Worm (Caenorhabditis elegans): Measurements from ENCODE around the gene gskl-1.

gskl-1 gene

ce11 chrII:10959676-10960075 lies 12.3 kb downstream of the gskl-1 start:
- TF ChIP-seq ceh-31 (tag; optimal IDR thresholded peaks at IDR 0.05) (no peak), C38D4.7 (GFP tag; optimal IDR thresholded peaks at IDR 0.05) (no peak), ztf-16 (tag; optimal IDR thresholded peaks at IDR 0.05) (no peak), tbx-2 (tag; optimal IDR thresholded peaks at IDR 0.05) (no peak), rnt-1 (tag; optimal IDR thresholded peaks at IDR 0.05) (no peak), pha-4 (tag; optimal IDR thresholded peaks at IDR 0.05) (no peak), tbx-7 (tag; optimal IDR thresholded peaks at IDR 0.05) (no peak)

ce11 chrII:10964748-10965147 lies 17.4 kb downstream of the gskl-1 start:
- TF ChIP-seq eyg-1 (tag; optimal IDR thresholded peaks at IDR 0.05) (no peak), unc-42 (tag; optimal IDR thresholded peaks at IDR 0.05) (peak; percentile 51)

ce11 chrII:10970625-10971024 lies 23.3 kb downstream of the gskl-1 start:
- TF ChIP-seq ceh-30 (tag; optimal IDR thresholded peaks at IDR 0.05) = no peak
- no peak for TF ChIP-seq pax-1 (tag; optimal IDR thresholded peaks at IDR 0.05)
- no peak for TF ChIP-seq rnt-1 (tag; optimal IDR thresholded peaks at IDR 0.05)
- no peak for TF ChIP-seq ceh-14 (tag; optimal IDR thresholded peaks at IDR 0.05)
- TF ChIP-seq fax-1 (tag; optimal IDR thresholded peaks at IDR 0.05) = no peak
- TF ChIP-seq ceh-45 (GFP tag; IDR thresholded peaks at IDR 0.05) = no peak
- no peak for TF ChIP-seq syd-9 (tag; optimal IDR thresholded peaks at IDR 0.05)
- TF ChIP-seq hlh-8 (tag; optimal IDR thresholded peaks at IDR 0.05) = no peak
- TF ChIP-seq K09A11.1 (tag; optimal IDR thresholded peaks at IDR 0.05; ENCODE audit: insufficient read depth) = no peak
- TF ChIP-seq ceh-22 (tag; optimal IDR thresholded peaks at IDR 0.05) = no peak
- TF ChIP-seq ahr-1 (tag; optimal IDR thresholded peaks at IDR 0.05) = no peak
- TF ChIP-seq ceh-34 (tag; optimal IDR thresholded peaks at IDR 0.05) = no peak
- no peak for TF ChIP-seq pha-2 (tag; optimal IDR thresholded peaks at IDR 0.05)
- no peak for TF ChIP-seq unc-86 (tag; optimal IDR thresholded peaks at IDR 0.05)

DNA sequence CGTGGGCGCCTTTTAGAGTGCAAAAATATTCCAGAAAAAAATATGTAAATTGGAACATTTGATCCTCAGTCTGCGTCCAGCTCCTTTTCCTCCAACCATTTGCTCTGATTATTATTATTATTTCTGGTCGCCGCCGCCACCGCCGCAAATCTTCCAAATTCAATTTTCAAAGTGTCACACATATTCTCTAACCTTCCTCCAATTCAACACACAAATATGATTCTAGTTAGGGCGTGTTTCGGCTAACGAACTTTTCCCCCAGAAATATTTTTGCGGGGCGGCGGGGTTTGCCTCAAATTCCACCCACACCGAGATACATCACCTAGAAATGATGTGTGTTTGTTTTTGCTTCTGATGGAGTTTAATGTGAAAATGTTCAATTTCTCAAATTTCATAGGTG lies 24.3 kb downstream of the gskl-1 start:
- TF ChIP-seq unc-42 (tag; optimal IDR thresholded peaks at IDR 0.05) = peak; percentile 77
- no peak for TF ChIP-seq unc-55 (GFP tag; optimal IDR thresholded peaks at IDR 0.05)

ce11 chrII:10975239-10975638 lies 27.9 kb downstream of the gskl-1 start, which contains the start of gene ptp-3:
TSS of gene ptp-3 (plus strand) at chrII:10975539.
- no peak for TF ChIP-seq nhr-232 (tag; optimal IDR thresholded peaks at IDR 0.05)
- TF ChIP-seq F13H6.1 (tag; optimal IDR thresholded peaks at IDR 0.05) = no peak
- no peak for TF ChIP-seq ceh-34 (tag; optimal IDR thresholded peaks at IDR 0.05)
- no peak for TF ChIP-seq sox-2 (GFP tag; IDR thresholded peaks at IDR 0.05)
- TF ChIP-seq fkh-6 (tag; optimal IDR thresholded peaks at IDR 0.05) = no peak
- TF ChIP-seq tbx-7 (tag; optimal IDR thresholded peaks at IDR 0.05) = no peak
- TF ChIP-seq K02D7.2 (tag; optimal IDR thresholded peaks at IDR 0.05) = no peak
- no peak for TF ChIP-seq pqm-1 (tag; optimal IDR thresholded peaks at IDR 0.05)

DNA sequence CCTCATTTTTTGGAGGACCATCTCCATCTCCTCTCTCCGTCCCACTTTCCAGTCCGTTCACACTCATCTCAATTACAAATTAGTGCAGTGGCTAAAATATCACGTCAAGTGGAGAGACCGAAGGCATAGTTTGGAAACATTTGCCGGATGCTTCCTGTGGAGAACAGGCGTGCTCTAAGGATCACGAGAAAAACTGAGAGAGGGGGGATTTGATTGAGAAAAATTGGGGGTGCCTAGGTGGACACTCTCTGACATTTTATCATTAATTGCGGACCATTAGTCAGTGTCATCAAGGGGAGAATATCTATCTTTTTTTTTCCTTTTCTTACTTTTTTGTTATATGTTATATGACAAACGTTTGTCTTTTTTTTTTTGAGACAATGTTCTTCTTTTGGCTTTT lies 34.7 kb downstream of the gskl-1 start:
- peak; percentile 3 for TF ChIP-seq ceh-18 (tag; optimal IDR thresholded peaks at IDR 0.05)
- peak; percentile 9 for TF ChIP-seq unc-55 (GFP tag; optimal IDR thresholded peaks at IDR 0.05)
- no peak for TF ChIP-seq ceh-34 (tag; optimal IDR thresholded peaks at IDR 0.05)

DNA sequence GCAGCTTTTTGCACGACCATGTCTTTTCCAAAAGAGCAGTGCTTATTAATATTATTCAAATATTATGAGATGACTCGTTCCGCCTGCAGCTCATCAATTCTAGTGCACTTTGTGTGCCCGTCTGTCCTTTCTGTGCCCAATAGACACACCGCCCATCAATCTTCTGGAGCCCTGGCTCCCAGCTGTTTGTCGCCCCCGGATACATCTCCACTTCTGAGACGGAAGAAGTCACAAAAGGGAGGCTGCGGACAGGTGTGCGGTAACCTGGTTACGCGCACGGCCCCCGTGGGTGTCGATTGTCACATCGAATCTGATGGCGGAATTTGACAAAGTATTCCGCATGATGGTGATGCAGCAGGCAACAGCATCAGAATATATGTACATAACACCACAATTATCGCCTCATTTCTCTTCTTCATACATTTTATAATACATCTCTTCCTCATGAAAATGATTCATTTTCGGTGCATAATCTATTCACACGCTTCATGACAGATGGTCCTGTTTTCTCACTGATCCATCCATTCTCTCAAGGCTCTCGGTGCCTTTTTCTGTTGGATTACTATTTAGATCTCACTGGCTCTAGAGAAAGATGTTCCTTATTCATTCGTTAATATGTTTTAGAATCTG lies 39.2 kb downstream of the gskl-1 start:
- TF ChIP-seq unc-55 (GFP tag; optimal IDR thresholded peaks at IDR 0.05) (peak; percentile 25), ceh-9 (tag; optimal IDR thresholded peaks at IDR 0.05) (no peak), npax-4 (tag; optimal IDR thresholded peaks at IDR 0.05) (no peak)

Data from whole organism, late embryonic.